Worm (Caenorhabditis elegans) whole organism, late embryonic: ENCODE results near the gene plep-1.

Source experiments
- Y22D7AL.16 ChIP-seq: sonication (generic microtip); optimal IDR thresholded peaks from 2 replicates; lab custom pipeline; 2016; ENCODE audit warnings: missing genetic modification characterization, missing compliant biosample characterization
- ama-1 ChIP-seq: fragments of 150-350 bp; optimal IDR thresholded peaks from 2 replicates; lab custom pipeline; 2014
- ceh-45 ChIP-seq: fragments of 200-800 bp; sonication (Bioruptor generic); IDR thresholded peaks from 2 replicates; pipeline ENCODE4 v1.3.6; 2022; ENCODE audit warnings: missing genetic modification reagents, missing genetic modification characterization, missing compliant biosample characterization
- hlh-8 ChIP-seq: sonication (generic microtip); optimal IDR thresholded peaks from 2 replicates; lab custom pipeline; 2016; ENCODE audit warnings: missing genotype, missing genetic modification characterization, missing compliant biosample characterization

DNA sequence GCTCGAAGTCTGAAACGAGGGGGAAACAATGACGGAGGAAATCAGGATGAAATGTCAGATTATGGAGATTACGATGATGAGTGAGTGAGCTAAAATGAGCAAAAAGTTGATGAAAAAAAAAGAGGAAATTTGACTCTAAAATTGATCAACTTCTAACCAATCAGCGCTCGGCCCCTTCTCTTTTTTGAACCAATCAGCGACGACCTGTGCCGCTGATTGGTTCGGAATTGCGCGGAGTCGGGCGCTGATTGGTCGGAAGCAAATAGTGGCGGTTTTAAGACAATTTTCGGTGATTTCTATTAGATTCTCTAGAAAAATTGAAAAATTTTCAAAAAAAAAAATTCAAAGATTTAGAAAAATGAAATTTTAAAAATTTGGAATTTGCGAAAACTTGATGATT, 25.7 kb upstream of the plep-1 start:
- TF ChIP-seq ceh-45 (GFP tag; lab: Robert Waterston, UW) (no peak), Y22D7AL.16 (no peak), hlh-8 (no peak), ama-1 (lab: Kevin White, UChicago) (no peak)
